Worm (Caenorhabditis elegans) whole organism, L1 larva: Measurements from ENCODE around the gene W02F12.8.

Source experiments
- ceh-88 ChIP-seq: fragments of 200-800 bp; sonication (Bioruptor generic); IDR thresholded peaks from 2 replicates; pipeline ENCODE4 v1.3.6; 2022; ENCODE audit warnings: missing genetic modification characterization, missing compliant biosample characterization
- lin-14 ChIP-seq: fragments of 200-800 bp; sonication (Bioruptor generic); optimal IDR thresholded peaks from 2 replicates; lab custom pipeline; 2018; ENCODE audit warnings: mild to moderate bottlenecking, missing genetic modification characterization, moderate library complexity, missing compliant biosample characterization
- nhr-28 ChIP-seq: fragments of 150-350 bp; optimal IDR thresholded peaks from 2 replicates; lab custom pipeline; 2014; ENCODE audit warnings: missing biosample characterization, missing genetic modification characterization
- sptf-1 ChIP-seq: fragments of 150-350 bp; optimal IDR thresholded peaks from 2 replicates; lab custom pipeline; 2014; ENCODE audit warnings: missing biosample characterization, missing genetic modification characterization
- sup-37 ChIP-seq: fragments of 200-800 bp; sonication (Bioruptor generic); optimal IDR thresholded peaks from 2 replicates; lab custom pipeline; 2018; ENCODE audit warnings: mild to moderate bottlenecking, missing genetic modification characterization, missing compliant biosample characterization

DNA sequence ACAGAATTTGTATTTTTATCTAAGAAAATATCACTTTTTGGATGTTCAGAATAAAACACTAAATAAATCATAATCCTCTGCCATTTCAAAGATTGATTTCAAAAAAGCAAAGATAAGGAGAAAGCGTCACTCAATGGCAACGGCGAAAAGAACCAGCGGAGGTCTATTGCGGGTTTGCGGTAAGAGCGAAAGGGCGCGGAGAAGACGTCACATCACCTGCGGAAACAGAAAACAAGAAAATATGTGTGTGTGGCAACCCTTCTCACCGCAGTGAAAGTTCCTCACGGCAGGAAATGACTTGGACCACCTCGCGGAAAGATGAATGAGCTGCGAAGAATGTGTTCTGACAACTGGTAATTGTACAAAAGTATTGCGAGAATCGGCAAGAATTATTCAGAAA is 5.3 kb upstream of the W02F12.8 start:
- no peak for TF ChIP-seq sup-37 (GFP tag; lab: Kevin White, UChicago)
- TF ChIP-seq sptf-1, result no peak
- no peak for TF ChIP-seq ceh-88
- TF ChIP-seq nhr-28, result no peak
- TF ChIP-seq lin-14, result no peak
